Worm (Caenorhabditis elegans) whole organism, mixed stage, embryonic: Measurements from ENCODE around the gene Y39F10C.3.

Experiments used
- ceh-39 ChIP-seq: fragments of 150-350 bp; optimal IDR thresholded peaks from 2 replicates; lab custom pipeline; 2014; ENCODE audit warnings: missing biosample characterization, missing genetic modification characterization
- elt-1 ChIP-seq: sonication (generic microtip); optimal IDR thresholded peaks from 2 replicates; lab custom pipeline; 2017; ENCODE audit warnings: missing genetic modification characterization, mild to moderate bottlenecking, missing compliant biosample characterization, antibody characterized with exemption, moderate library complexity, borderline replicate concordance; ENCODE audit not compliant: insufficient read depth
- nhr-12 ChIP-seq: fragments of 150-350 bp; optimal IDR thresholded peaks from 2 replicates; lab custom pipeline; 2014; ENCODE audit warnings: missing biosample characterization, missing genetic modification characterization
- nhr-28 ChIP-seq: fragments of 150-350 bp; optimal IDR thresholded peaks from 2 replicates; lab custom pipeline; 2014; ENCODE audit warnings: missing biosample characterization, missing genetic modification characterization
- snpc-4 ChIP-seq: fragments of 150-350 bp; optimal IDR thresholded peaks from 2 replicates; lab custom pipeline; 2014; ENCODE audit warnings: missing biosample characterization, missing genetic modification characterization

DNA sequence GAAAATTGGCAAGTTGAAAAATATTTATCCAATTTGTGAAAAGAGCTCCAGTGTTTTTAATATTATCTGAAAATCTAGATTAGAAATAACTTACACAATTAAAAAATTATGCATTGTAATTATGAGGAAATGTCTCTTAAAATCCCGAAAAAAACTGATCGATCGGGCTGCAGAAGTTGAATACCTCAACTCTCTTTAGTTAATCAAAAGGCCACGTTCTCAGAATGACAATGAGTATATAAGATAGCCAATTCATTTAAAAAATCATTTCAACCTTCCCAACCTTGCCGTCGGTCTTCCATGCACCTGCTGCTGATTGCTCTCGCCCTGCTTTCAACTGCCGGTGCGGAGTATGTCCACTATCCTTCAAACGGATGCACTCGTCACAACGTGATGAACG is 15.5 kb downstream of the Y39F10C.3 start, which contains the start of gene T02H6.4:
- TF ChIP-seq snpc-4 (no peak), nhr-28 (tag; lab: Kevin White, UChicago) (no peak), elt-1 (tag; lab: Kevin White, UChicago) (no peak), ceh-39 (tag; lab: Kevin White, UChicago) (no peak), nhr-12 (tag; lab: Kevin White, UChicago) (no peak)
